Fruit fly (Drosophila melanogaster) whole organism, prepupa: ENCODE data around the gene Rcd2.
A peak's percentile ranks its signal among the peaks of the same experiment; 100 is the strongest.

Experiments used
- CG10631 ChIP-seq: fragments of 200-800 bp; sonication (Bioruptor generic); optimal IDR thresholded peaks from 2 replicates; lab custom pipeline; 2016; ENCODE audit warnings: missing biosample characterization, missing genetic modification characterization
- CG11294 ChIP-seq: fragments of 200-800 bp; sonication (Bioruptor generic); IDR thresholded peaks from 2 replicates; pipeline ENCODE4 v1.3.6; 2022; ENCODE audit warnings: missing biosample characterization, missing genetic modification characterization
- CG11762 ChIP-seq: fragments of 200-800 bp; sonication (Bioruptor generic); optimal IDR thresholded peaks from 3 replicates; lab custom pipeline; 2016; ENCODE audit warnings: missing biosample characterization, missing genetic modification characterization; ENCODE audit not compliant: insufficient read depth
- CG11902 ChIP-seq: fragments of 200-800 bp; sonication (Bioruptor generic); optimal IDR thresholded peaks from 3 replicates; lab custom pipeline; 2016; ENCODE audit warnings: missing biosample characterization, missing genetic modification characterization
- CG15336 ChIP-seq: fragments of 200-800 bp; sonication (Bioruptor generic); IDR thresholded peaks from 2 replicates; pipeline ENCODE4 v1.3.6; 2022; ENCODE audit warnings: missing biosample characterization, missing genetic modification characterization
- CG1621 ChIP-seq: fragments of 200-800 bp; sonication (Bioruptor generic); optimal IDR thresholded peaks from 3 replicates; lab custom pipeline; 2018; ENCODE audit warnings: missing biosample characterization, mild to moderate bottlenecking, missing genetic modification characterization
- CG31627 ChIP-seq: fragments of 200-800 bp; sonication (Bioruptor generic); optimal IDR thresholded peaks from 3 replicates; lab custom pipeline; 2016; ENCODE audit warnings: missing biosample characterization, missing genetic modification characterization
- CG32006 ChIP-seq: fragments of 200-800 bp; sonication (Bioruptor generic); optimal IDR thresholded peaks from 3 replicates; lab custom pipeline; 2017; ENCODE audit warnings: missing biosample characterization, mild to moderate bottlenecking, missing genetic modification characterization
- CG34406 ChIP-seq: fragments of 200-800 bp; sonication (Bioruptor generic); optimal IDR thresholded peaks from 3 replicates; lab custom pipeline; 2016; ENCODE audit warnings: missing biosample characterization, missing genetic modification characterization
- CG3919 ChIP-seq: fragments of 200-800 bp; sonication (Bioruptor generic); optimal IDR thresholded peaks from 3 replicates; lab custom pipeline; 2016; ENCODE audit warnings: missing biosample characterization, missing genetic modification characterization
- CG4318 ChIP-seq: fragments of 200-800 bp; sonication (Bioruptor generic); optimal IDR thresholded peaks from 3 replicates; lab custom pipeline; 2017; ENCODE audit warnings: missing biosample characterization, mild to moderate bottlenecking, missing genetic modification characterization
- CG6163 ChIP-seq: fragments of 200-800 bp; sonication (Bioruptor generic); IDR thresholded peaks from 3 replicates; pipeline ENCODE4 v1.3.6; 2022; ENCODE audit warnings: missing biosample characterization, missing genetic modification characterization
- CG6276 ChIP-seq: fragments of 200-800 bp; sonication (Bioruptor generic); optimal IDR thresholded peaks from 2 replicates; lab custom pipeline; 2017; ENCODE audit warnings: missing biosample characterization, mild to moderate bottlenecking, missing genetic modification characterization
- CG6792 ChIP-seq: fragments of 200-800 bp; sonication (Bioruptor generic); optimal IDR thresholded peaks from 3 replicates; lab custom pipeline; 2016; ENCODE audit warnings: missing biosample characterization, missing genetic modification characterization
- CG8119 ChIP-seq: fragments of 200-800 bp; sonication (Bioruptor generic); IDR thresholded peaks from 3 replicates; pipeline ENCODE4 v1.3.6; 2022; ENCODE audit warnings: missing biosample characterization, missing genetic modification characterization
- CG8319 ChIP-seq: fragments of 200-800 bp; sonication (Bioruptor generic); optimal IDR thresholded peaks from 3 replicates; lab custom pipeline; 2016; ENCODE audit warnings: missing biosample characterization, missing genetic modification characterization
- Eip78C ChIP-seq: fragments of 200-800 bp; sonication (Bioruptor generic); peaks from one replicate; lab custom pipeline; 2016; ENCODE audit warnings: missing biosample characterization, missing genetic modification characterization
- Ets96B ChIP-seq: fragments of 200-800 bp; optimal IDR thresholded peaks from 2 replicates; lab custom pipeline; 2019; ENCODE audit warnings: missing biosample characterization, mild to moderate bottlenecking, missing genetic modification characterization, moderate library complexity
- Gug ChIP-seq: fragments of 200-800 bp; sonication (Bioruptor generic); IDR thresholded peaks from 2 replicates; pipeline ENCODE4 v1.3.6; 2022; ENCODE audit warnings: missing biosample characterization, missing genetic modification characterization
- Hr38 ChIP-seq: sonication (Bioruptor generic); optimal IDR thresholded peaks from 2 replicates; lab custom pipeline; 2016; ENCODE audit warnings: missing biosample characterization, missing genetic modification characterization
- Hr39 ChIP-seq: fragments of 200-800 bp; sonication (Bioruptor generic); optimal IDR thresholded peaks from 2 replicates; lab custom pipeline; 2016; ENCODE audit warnings: missing biosample characterization, missing genetic modification characterization
- Lpt ChIP-seq: fragments of 200-800 bp; sonication (Bioruptor generic); optimal IDR thresholded peaks from 3 replicates; lab custom pipeline; 2016; ENCODE audit warnings: missing biosample characterization, missing genetic modification characterization
- Met ChIP-seq: fragments of 200-800 bp; sonication (Bioruptor generic); optimal IDR thresholded peaks from 3 replicates; lab custom pipeline; 2016; ENCODE audit warnings: missing biosample characterization, missing genetic modification characterization
- OdsH ChIP-seq: fragments of 200-800 bp; sonication (Bioruptor generic); optimal IDR thresholded peaks from 3 replicates; lab custom pipeline; 2016; ENCODE audit warnings: missing biosample characterization, missing genetic modification characterization
- Smox ChIP-seq: fragments of 200-800 bp; sonication (Bioruptor generic); optimal IDR thresholded peaks from 3 replicates; lab custom pipeline; 2016; ENCODE audit warnings: missing biosample characterization, missing genetic modification characterization
- Sox14 ChIP-seq: fragments of 200-800 bp; sonication (Bioruptor generic); optimal IDR thresholded peaks from 3 replicates; lab custom pipeline; 2016; ENCODE audit warnings: missing biosample characterization, missing genetic modification characterization
- achi ChIP-seq: fragments of 200-800 bp; sonication (Bioruptor generic); optimal IDR thresholded peaks from 3 replicates; lab custom pipeline; 2016; ENCODE audit warnings: missing biosample characterization, missing genetic modification characterization
- eg ChIP-seq: fragments of 200-800 bp; sonication (Bioruptor generic); IDR thresholded peaks from 3 replicates; pipeline ENCODE4 v1.3.6; 2022; ENCODE audit warnings: missing biosample characterization, missing genetic modification characterization
- esn ChIP-seq: fragments of 200-800 bp; sonication (Bioruptor generic); optimal IDR thresholded peaks from 2 replicates; lab custom pipeline; 2016; ENCODE audit warnings: missing biosample characterization, mild to moderate bottlenecking, missing genetic modification characterization, moderate library complexity
- fd85E ChIP-seq: fragments of 200-800 bp; sonication (Bioruptor generic); optimal IDR thresholded peaks from 3 replicates; lab custom pipeline; 2016; ENCODE audit warnings: missing biosample characterization, missing genetic modification characterization
- fkh ChIP-seq: fragments of 200-800 bp; sonication (Bioruptor generic); optimal IDR thresholded peaks from 3 replicates; lab custom pipeline; 2017; ENCODE audit warnings: missing biosample characterization, mild to moderate bottlenecking, missing genetic modification characterization, moderate library complexity
- lz ChIP-seq: fragments of 200-800 bp; sonication (Bioruptor generic); optimal IDR thresholded peaks from 3 replicates; lab custom pipeline; 2016; ENCODE audit warnings: missing biosample characterization, missing genetic modification characterization
- salr ChIP-seq, 2 experiments: fragments of 200-800 bp; sonication (Bioruptor generic); optimal IDR thresholded peaks; 3 replicates each; lab custom pipeline; 2016 to 2018; ENCODE audit warnings: missing biosample characterization in 2 of 2, missing genetic modification characterization in 2 of 2, mild to moderate bottlenecking in 1 of 2
- topi ChIP-seq: fragments of 200-800 bp; sonication (Bioruptor generic); optimal IDR thresholded peaks from 3 replicates; lab custom pipeline; 2016; ENCODE audit warnings: missing biosample characterization, missing genetic modification characterization

Gene Rcd2

DNA sequence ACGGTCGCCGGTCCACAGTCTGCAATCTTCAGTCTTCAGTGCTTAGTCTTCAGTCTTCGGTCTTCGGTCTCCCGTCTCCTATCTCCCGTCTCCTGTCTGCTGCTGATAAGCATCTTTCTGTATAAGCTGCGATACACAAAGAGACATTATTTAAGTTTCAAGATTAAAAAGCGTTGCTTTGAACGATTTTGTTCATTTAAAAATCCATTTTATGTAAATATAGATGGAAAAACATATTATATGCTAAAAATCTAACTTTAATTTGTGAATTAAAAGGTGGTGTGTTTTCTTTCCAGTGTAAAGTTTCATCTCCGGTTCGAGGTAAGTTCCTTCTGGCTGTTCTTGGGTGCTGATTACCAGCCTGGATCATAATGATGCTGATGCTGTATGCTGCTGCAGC is 9.1 kb upstream of the Rcd2 start (continued):
- TF ChIP-seq Smox (GFP tag; lab: Kevin White, UChicago) (peak; percentile 74), CG31627 (peak; percentile 68), CG6792 (GFP tag; lab: Kevin White, UChicago) (peak; percentile 64), Ets96B (peak; percentile 84), CG34406 (GFP tag; lab: Kevin White, UChicago) (peak; percentile 43), eg (no peak), fkh (GFP tag; lab: Kevin White, UChicago) (no peak), CG11762 (GFP tag; lab: Kevin White, UChicago) (peak; percentile 9), CG11902 (peak; percentile 12), CG32006 (GFP tag; lab: Kevin White, UChicago) (peak; percentile 25), CG4318 (GFP tag; lab: Kevin White, UChicago) (no peak), achi (GFP tag; lab: Kevin White, UChicago) (peak; percentile 52), OdsH (GFP tag; lab: Kevin White, UChicago) (peak; percentile 52), Hr39 (GFP tag; lab: Kevin White, UChicago) (peak; percentile 61), fd85E (GFP tag; lab: Kevin White, UChicago) (no peak), Hr38 (GFP tag; lab: Kevin White, UChicago) (no peak), CG6163 (GFP tag; lab: Robert Waterston, UW) (peak; percentile 60; the same call in 2 of the 3 replicates), salr (GFP tag; optimal IDR thresholded peaks at IDR 0.05; lab: Kevin White, UChicago) (peak in 1 of 2 experiments; percentile 38)

- TF ChIP-seq CG6276 (GFP tag; lab: Kevin White, UChicago) (no peak), CG3919 (GFP tag; lab: Kevin White, UChicago) (no peak), Lpt (GFP tag; lab: Kevin White, UChicago) (no peak), CG15336 (GFP tag; lab: Robert Waterston, UW) (no peak), Met (GFP tag; lab: Kevin White, UChicago) (no peak), topi (no peak), CG8119 (GFP tag; lab: Robert Waterston, UW) (no peak), CG10631 (no peak), lz (no peak), achi (GFP tag; lab: Kevin White, UChicago) (no peak), Sox14 (no peak), CG11294 (no peak), CG8319 (GFP tag; lab: Kevin White, UChicago) (no peak), CG1621 (tag; lab: Kevin White, UChicago) (no peak), fkh (GFP tag; lab: Kevin White, UChicago) (no peak), esn (no peak), Gug (GFP tag; lab: Robert Waterston, UW) (no peak), CG6163 (GFP tag; lab: Robert Waterston, UW) (no peak)
Observed at dm6 chr3L:20548201-20548854, 8.1 kb upstream of the Rcd2 start.

- TF ChIP-seq Eip78C (GFP tag; lab: Kevin White, UChicago) (peak; percentile 52), Gug (GFP tag; lab: Robert Waterston, UW) (no peak)
Observed at dm6 chr3L:20540975-20541951, 1.0 kb upstream of the Rcd2 start.
